Fruit fly (Drosophila melanogaster): ENCODE data around the gene glob3.
A peak's percentile ranks its signal among the peaks of the same experiment; 100 is the strongest.

The glob3 gene

DNA sequence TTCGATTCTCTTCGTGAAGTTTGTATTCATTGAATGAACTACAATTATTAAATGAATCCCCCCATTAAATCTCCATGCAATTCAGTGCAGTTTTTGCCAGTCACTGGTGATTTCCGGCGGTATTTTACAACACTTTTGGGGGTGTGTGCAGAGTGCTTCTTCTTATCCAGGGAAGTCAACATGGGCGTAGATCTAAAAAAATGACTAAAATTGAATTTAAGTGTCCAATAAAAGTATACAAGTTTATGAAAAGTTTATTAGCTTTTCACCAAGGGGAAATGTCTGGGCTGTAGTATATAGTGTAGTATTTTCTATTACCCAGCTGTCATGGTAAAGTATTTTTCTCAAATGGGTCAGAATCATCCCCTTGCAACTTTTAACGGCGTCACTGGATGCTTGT lies 38.4 kb upstream of the glob3 start, which contains the start of gene Hpf1 (continued):
- TF ChIP-seq salr (GFP tag; optimal IDR thresholded peaks at IDR 0.05) = peak; percentile 98 to 99
- peak; percentile 99 for TF ChIP-seq pdm3 (GFP tag; optimal IDR thresholded peaks at IDR 0.05)
- TF ChIP-seq CG8632 (GFP tag; optimal IDR thresholded peaks at IDR 0.05) = peak; percentile 99
- peak; percentile 98 for TF ChIP-seq spab (GFP tag; optimal IDR thresholded peaks at IDR 0.05)
- TF ChIP-seq Ets96B (tag; optimal IDR thresholded peaks at IDR 0.05) = peak; percentile 99
- TF ChIP-seq Gug (GFP tag; IDR thresholded peaks at IDR 0.05) = peak; percentile 98
- peak; percentile 98 for TF ChIP-seq dac (GFP tag; optimal IDR thresholded peaks at IDR 0.05)
- peak; percentile 100 for TF ChIP-seq Eip78C (GFP tag)
- TF ChIP-seq Hr38 (GFP tag; optimal IDR thresholded peaks at IDR 0.05) = peak; percentile 93
- peak; percentile 95 to 98 for TF ChIP-seq ss (GFP tag; optimal IDR thresholded peaks at IDR 0.05)
- peak; percentile 100 for TF ChIP-seq svp (GFP tag)
- TF ChIP-seq lz (GFP tag; optimal IDR thresholded peaks at IDR 0.05) = peak; percentile 99
- peak; percentile 99 for TF ChIP-seq Hr4 (GFP tag; optimal IDR thresholded peaks at IDR 0.05)
- peak; percentile 98 for TF ChIP-seq CG6854 (GFP tag; optimal IDR thresholded peaks at IDR 0.05)
- peak; percentile 99 for TF ChIP-seq CG6792 (GFP tag; optimal IDR thresholded peaks at IDR 0.05)
- peak; percentile 99 for TF ChIP-seq CG34406 (GFP tag; optimal IDR thresholded peaks at IDR 0.05)
- TF ChIP-seq acj6 (GFP tag; optimal IDR thresholded peaks at IDR 0.05) = peak; percentile 99
- peak; percentile 100 for TF ChIP-seq Sox102F (GFP tag; optimal IDR thresholded peaks at IDR 0.05)
- TF ChIP-seq Smox (GFP tag; optimal IDR thresholded peaks at IDR 0.05) = peak; percentile 99
- peak; percentile 95 for TF ChIP-seq Blimp-1 (GFP tag; optimal IDR thresholded peaks at IDR 0.05)
- TF ChIP-seq CG31627 (GFP tag; optimal IDR thresholded peaks at IDR 0.05) = peak; percentile 99
- peak; percentile 99 for TF ChIP-seq Eip75B (GFP tag; optimal IDR thresholded peaks at IDR 0.05)
- TF ChIP-seq CG7368 (GFP tag; optimal IDR thresholded peaks at IDR 0.05) = peak; percentile 99
- TF ChIP-seq Ets21C (GFP tag; optimal IDR thresholded peaks at IDR 0.05) = peak; percentile 99
- peak; percentile 99 for TF ChIP-seq CG32006 (GFP tag; optimal IDR thresholded peaks at IDR 0.05)
- TF ChIP-seq CG16779 (tag; optimal IDR thresholded peaks at IDR 0.05) = peak; percentile 98
- peak; percentile 98 for TF ChIP-seq CG11294 (GFP tag; IDR thresholded peaks at IDR 0.05)

DNA sequence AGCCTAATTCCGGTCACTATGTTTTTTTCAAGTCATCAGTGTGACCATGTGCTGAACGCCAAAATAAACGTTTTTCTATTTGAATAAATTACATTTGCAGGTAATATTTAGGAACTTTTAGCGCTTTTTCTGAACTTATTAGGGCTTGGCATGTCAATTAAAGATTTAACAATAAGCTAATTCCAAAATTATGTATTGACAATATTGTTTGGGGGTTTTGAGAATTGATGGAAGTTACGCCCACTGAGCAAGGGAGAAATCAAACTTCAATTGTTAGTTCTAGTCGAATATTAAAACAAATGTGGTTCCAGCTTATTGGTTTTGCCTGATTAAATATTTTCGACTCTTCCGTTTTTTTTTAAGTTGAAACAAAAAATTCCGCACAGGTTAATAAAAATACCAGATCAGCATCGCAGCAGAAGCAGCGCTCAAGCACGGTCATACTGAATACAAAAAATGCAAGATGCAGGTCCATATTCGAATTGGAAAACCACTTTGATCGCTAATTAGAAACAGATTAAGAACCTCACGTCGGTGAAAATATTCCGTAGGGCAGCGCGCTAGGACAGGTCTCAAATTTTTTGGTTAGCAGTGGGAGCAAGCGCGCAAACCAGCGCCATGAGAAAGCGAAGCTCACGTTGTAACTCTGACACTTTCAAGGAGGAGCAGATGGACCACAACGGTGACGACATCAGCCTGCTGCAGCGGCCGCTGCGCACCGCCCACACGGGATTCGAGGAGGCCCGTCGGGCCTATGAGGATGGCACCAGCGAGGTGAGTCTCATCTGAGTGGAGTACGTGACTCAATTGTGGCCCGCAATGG lies 35.4 kb upstream of the glob3 start, which contains the start of the genes PSMG1 and CG10979:
Gene PSMG1 (minus strand): TSS at position 51 of the 823 bp plus-strand sequence.
Gene CG10979 (plus strand): TSS at position 439 of the 823 bp plus-strand sequence.
- TF ChIP-seq Hr4 (GFP tag; optimal IDR thresholded peaks at IDR 0.05) = no peak
- no peak for TF ChIP-seq net (GFP tag; optimal IDR thresholded peaks at IDR 0.05)
- TF ChIP-seq vri (GFP tag; optimal IDR thresholded peaks at IDR 0.05) = no peak
- no peak for TF ChIP-seq Met (GFP tag; optimal IDR thresholded peaks at IDR 0.05)
- TF ChIP-seq Eip78C (GFP tag) = no peak
- peak; percentile 45 for TF ChIP-seq svp (GFP tag)
- no peak for TF ChIP-seq CG11902 (GFP tag; optimal IDR thresholded peaks at IDR 0.05)

DNA sequence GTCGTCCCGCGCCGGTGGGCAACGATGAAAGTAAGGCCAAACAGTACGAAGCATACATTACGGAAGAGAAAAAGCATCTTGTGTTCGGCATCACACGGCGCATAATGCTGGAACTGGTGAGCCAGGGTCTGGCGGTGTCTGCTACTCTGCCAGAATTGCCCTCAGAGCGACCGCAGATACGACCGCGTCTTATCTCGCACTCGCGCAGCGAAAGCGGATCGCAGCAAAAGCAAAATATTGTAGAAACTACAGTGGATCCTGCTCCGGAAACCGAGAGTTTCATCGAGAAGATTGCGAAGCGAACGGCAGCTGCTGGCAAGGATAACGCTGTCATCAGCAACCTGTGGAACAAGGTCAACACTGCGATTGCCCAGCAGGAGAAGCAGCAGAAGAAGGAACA lies 32.2 kb upstream of the glob3 start:
- TF ChIP-seq svp (GFP tag) (peak; percentile 94), CG11902 (GFP tag; optimal IDR thresholded peaks at IDR 0.05) (no peak)

DNA sequence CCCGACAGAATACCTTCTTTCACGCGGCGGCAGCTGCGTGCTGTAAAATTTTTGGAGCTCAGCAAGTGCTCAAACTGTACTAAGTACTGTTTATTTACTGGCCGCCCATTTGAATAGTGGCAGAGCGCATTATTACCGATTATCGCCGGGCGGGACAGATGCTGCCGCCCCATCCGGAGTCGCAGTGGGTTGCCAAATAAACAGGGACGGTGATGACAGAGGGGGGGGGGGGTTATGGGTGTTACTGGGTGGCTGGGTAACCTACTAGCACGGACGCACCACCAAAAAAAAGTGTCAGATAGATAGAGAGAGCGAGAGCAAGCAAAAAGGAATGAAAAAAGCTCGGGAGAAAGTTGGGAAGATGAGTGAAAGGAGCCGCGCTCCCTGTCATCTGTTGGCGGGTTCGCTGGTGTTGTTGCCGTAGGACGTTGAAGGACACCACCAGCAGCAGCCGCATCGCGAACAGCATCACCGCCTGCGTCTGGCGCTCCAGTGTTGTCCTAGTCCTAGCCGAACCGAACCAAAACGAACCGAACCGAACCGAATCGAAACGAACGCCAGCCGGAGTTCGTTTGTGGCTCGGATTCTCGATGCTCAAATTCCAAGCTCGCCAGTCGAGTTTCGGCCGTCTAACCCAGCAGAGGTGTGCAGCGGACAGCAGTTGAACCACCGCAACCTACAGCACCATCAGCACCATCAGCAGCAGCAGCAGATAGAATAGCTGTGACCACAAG lies 28.0 kb upstream of the glob3 start, which contains the start of gene CG11000:
Gene CG11000 (plus strand): TSS at position 626 of the 734 bp plus-strand sequence.
- TF ChIP-seq CG8319 (GFP tag; optimal IDR thresholded peaks at IDR 0.05) = no peak
- no peak for TF ChIP-seq Hr38 (GFP tag; optimal IDR thresholded peaks at IDR 0.05)
- TF ChIP-seq eg (GFP tag; IDR thresholded peaks at IDR 0.05) = no peak
- TF ChIP-seq salr (GFP tag; optimal IDR thresholded peaks at IDR 0.05) = no peak
- no peak for TF ChIP-seq CG6276 (GFP tag; optimal IDR thresholded peaks at IDR 0.05)
- TF ChIP-seq CG31627 (GFP tag; optimal IDR thresholded peaks at IDR 0.05) = no peak
- no peak for TF ChIP-seq CG10631 (GFP tag; optimal IDR thresholded peaks at IDR 0.05)
- TF ChIP-seq CG8119 (GFP tag; IDR thresholded peaks at IDR 0.05) = no peak
- no peak for TF ChIP-seq achi (GFP tag; optimal IDR thresholded peaks at IDR 0.05)
- no peak for TF ChIP-seq Hr4 (GFP tag; optimal IDR thresholded peaks at IDR 0.05)
- no peak for TF ChIP-seq Gug (GFP tag; IDR thresholded peaks at IDR 0.05)
- TF ChIP-seq Ets96B (tag; optimal IDR thresholded peaks at IDR 0.05) = no peak

Data from whole organism, prepupa.